Worm (Caenorhabditis elegans) whole organism, dauer: ENCODE measurements around the gene best-17.

Experiments used
- unc-62 ChIP-seq: sonication (generic microtip); optimal IDR thresholded peaks from 2 replicates; lab custom pipeline; 2017; ENCODE audit warnings: missing biosample characterization, missing genetic modification reagents, missing genetic modification characterization

best-17 gene

DNA sequence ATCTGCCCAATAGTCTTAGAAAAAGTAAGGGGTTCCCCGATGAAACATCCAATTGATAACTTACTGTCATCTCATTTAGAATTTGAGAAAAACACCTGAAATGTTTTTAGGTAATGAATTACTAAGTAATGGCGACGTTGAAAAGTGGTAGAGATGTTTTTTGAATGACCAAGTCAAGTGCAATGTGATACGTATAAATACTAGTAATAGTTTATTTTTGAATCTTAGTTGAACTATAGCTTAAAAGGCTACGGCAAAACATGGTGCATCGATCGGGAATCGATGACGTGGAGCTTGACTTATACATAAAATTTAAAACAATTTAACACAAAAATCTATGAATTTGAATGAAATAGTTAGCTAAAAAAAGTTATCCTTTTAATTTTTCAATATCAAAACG, at the start of gene best-17:
Gene best-17, minus strand, starts transcription at position 101 of the 400 bp plus-strand sequence.
- TF ChIP-seq unc-62 (GFP tag; lab: Kevin White, UChicago), result no peak

DNA sequence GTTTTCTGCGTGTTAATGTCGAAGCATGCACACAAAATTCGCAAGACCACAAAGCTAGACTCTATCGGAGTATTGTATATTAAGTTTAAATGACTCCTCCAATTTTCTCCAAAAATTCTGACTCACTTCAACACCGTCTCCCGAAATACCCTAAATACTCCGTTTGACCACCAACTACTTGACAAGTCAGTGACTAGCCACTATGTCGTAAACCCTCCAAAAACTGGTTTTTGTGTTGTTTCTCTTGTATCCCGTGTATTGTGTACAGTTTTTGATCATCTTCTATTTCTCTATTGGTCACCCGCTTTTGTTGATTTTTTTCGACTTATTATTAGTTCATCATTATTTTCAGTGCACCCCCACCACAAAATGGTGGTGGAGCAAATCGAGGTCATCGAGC, 48.9 kb upstream of the best-17 start, which contains the start of gene C09F5.1:
Gene C09F5.1, plus strand, starts transcription at position 353 of the 400 bp plus-strand sequence.
- no peak for TF ChIP-seq unc-62 (GFP tag; lab: Kevin White, UChicago)

DNA sequence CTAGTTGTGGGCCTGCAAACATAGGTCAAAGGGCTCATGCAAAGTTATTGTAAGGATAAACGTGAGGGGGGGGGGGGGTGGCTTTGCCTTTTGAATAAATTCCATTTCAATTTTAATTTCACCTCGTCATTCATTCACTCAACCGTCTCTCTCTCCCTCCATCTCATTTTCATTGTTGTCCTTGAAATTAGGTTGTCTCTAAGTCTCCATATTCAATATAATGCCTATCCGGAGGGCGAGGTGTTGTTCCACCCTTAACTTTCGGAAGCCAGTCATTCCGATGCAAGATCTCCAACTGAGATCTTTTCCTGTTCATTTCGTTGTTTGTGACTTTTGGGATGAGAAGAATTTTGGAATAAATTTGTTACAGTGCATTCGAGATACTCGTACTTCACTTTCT, 47.8 kb upstream of the best-17 start:
- no peak for TF ChIP-seq unc-62 (GFP tag; lab: Kevin White, UChicago)

DNA sequence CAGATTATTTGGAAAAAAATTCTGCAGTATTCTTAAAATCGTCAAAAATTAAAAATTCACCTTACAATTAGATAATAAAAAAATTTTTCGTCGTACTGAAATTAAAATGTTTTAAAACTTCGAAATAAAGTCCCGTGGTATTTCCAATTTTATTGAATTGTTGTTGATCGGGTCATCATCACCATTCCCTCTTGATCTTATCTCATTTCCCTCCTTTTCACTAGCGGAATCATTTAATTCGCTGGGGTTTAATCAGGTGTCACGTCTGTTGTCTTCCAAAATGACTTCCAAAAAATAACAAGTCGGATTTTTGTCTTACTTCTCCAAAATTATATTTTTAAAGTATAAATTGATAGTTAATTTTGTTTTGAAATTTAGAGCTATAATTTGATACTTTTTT, 47.2 kb upstream of the best-17 start:
- TF ChIP-seq unc-62 (GFP tag; lab: Kevin White, UChicago), result no peak

DNA sequence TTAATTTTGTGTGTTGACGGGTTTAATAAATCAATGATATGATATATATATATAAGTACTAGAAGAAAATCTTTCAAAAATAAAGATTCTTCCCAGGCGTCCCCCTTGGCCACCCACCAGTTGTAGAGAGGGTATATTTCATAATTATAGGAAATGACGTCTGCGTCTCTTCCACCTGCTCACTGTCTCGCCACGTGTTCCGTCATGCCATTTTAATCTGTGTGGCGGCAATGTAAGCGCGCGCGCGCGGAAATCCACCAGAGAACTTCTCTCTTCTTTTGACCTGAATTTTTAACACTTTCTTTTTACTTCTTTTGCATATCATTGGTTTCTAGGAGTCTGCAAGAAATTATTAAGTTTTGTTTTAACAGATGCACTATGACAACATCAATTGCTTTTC, 44.9 kb upstream of the best-17 start:
- TF ChIP-seq unc-62 (GFP tag; lab: Kevin White, UChicago), result no peak

DNA sequence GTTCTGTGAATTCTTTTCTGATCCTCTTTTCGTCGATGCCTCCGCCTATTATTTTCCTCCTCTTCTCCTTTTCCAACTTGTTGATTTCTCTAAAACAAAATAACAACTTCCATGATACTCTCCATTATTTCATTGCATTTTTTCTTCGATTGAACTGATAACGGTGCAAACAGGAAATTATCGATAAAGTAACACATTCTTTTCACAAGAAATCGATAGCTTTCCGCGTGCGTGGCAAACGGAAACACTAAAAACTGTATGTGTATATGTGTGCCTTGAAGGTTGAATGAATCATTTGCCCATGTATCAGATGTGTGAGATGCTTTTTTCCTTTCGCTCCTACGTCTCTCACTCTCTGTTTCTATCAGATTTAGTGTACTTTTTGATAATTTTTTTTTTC, 42.1 kb upstream of the best-17 start:
- no peak for TF ChIP-seq unc-62 (GFP tag; lab: Kevin White, UChicago)

DNA sequence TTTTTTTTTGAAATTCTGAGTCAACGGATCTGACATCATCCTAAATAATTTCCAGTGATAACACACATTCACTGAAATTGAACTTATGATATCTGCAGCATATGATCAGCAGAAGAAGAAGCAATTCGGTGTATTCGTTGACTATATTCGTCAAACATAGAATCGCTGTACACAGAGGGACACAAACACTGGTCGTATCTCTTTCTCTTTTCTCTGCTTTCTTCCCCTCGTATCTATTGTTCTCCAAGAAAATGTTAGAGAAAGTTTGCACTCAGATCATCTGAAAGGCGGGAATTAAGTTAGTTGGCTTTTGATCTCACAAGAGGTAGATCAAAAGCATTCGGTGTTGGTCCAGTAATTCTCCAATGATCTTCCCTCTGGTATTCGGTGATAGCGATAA, 41.1 kb upstream of the best-17 start:
- TF ChIP-seq unc-62 (GFP tag; lab: Kevin White, UChicago), result no peak

DNA sequence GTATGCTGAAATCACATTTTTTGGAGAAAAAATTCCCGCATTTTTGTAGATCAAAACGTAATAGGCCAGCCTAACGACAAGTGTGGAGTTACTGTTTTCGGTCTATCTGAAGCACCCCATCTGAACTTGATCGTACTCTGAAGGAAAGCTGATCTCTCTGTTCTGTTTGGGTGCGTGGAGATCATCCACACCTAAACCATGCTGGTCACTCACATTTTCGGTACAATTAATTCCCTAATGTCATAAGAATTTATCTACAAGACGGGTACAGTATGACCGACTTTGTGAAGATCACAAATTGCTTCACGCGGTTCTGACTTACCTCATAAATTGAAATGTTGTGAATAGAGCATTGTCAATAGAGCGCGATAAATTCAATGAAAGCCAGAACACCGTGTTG, 40.5 kb upstream of the best-17 start:
- TF ChIP-seq unc-62 (GFP tag; lab: Kevin White, UChicago), result no peak

DNA sequence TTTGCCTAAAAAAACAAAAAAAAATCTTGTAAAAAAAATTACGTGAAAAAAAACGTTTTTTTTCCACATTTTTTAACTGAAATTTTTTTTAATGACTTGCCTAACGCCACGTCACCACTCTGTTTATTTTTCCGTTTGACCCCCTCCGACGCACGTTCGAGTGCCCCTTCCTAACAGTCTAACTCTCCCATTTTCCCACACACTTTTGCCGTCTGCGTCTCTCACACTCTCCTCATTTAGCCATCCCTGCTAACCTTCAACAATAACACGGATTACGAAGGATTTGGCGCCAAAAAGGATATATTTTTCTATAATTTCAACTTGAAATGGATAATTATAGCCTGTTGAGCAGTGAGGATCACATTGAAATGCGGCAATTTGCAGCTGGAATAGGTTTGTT, 37.8 kb upstream of the best-17 start:
- TF ChIP-seq unc-62 (GFP tag; lab: Kevin White, UChicago), result no peak

DNA sequence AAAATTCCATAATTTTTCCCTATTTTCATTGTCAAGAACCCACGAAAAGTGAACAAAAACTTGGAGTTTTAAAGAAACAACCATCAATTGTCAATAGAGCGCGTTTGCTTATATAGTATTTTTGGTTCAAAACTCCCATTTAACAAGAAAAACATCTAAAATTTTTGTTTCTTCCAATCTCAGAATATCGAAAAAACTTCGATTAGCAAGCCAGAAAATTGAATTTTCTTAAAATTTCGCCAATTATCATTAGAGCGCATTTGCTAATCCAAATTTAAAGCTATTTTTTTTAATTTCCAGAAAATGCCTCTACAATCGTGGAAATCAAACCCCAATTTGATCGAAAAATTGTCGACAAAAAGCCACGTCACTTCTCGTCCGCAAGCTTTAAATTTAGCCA, 37.0 kb upstream of the best-17 start, which contains the start of gene orai-1:
Gene orai-1, plus strand, starts transcription at position 301 of the 400 bp plus-strand sequence.
- no peak for TF ChIP-seq unc-62 (GFP tag; lab: Kevin White, UChicago)

DNA sequence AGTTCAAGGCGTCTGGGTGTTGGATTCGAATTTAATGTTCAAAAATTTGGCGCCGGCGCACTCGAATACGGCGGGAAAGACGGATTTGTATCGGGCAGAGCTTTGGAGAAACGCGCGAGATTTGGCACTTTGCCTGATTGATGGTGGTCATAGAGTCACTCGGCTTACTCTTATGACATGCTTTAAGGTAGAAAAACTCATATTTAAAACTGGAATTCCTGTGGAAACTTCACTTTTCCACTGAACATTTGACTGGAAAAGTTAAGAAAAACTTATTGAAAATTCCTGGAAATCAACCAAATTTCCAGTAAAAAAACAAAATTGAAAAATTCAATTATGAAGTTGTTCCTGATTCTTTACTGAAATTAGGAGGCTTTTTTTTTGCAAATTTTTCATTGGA, 35.2 kb upstream of the best-17 start:
- no peak for TF ChIP-seq unc-62 (GFP tag; lab: Kevin White, UChicago)

DNA sequence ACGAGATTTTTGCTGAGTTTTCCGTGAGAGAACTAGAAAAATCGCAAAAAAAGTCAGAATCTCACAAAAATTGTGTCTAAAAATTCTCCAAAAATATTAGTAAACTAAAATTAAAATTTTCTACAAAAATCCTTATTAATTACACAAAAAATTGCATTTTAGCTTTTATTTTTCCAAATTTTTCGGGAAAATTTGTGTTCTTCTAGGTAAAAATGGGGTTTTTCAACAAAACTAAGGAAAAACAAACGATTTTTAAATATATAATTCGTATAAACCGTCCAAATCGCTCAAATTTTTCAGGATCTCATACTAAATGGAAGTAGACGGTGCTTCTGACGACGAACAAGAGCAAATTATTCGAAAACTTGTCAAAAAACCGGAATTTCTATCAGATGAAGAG, 32.3 kb upstream of the best-17 start, which contains the start of gene W06E11.1:
Gene W06E11.1, plus strand, starts transcription at position 301 of the 400 bp plus-strand sequence.
- TF ChIP-seq unc-62 (GFP tag; lab: Kevin White, UChicago), result no peak

DNA sequence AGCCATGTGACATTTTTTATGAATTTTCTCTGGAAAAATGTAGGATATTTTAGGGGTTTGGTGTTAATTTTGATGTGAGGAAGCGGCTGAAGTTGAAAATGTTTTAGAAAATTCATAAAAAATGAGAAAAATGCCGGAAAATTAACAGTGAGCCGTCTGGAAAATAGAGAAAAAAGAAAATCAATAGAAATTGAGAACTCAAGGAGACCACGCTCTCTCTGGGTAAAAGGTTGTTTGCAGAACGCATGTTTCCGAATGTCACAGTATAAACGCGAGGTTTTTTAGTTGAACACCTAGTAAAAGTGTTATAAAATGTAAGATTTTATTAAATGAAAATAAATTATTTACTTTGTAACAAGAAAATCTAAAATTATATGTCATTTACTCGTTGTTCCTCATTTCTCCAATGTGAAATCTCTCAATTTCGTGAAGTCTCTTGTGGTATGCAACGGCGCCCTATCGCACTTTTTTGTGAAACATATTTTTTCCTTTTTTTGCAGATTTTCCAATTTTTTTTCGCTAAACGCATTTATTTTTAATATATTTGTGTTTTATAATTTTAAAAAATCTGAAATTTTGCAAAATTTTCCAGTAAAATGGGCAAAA, 30.9 kb upstream of the best-17 start, which contains the start of the genes tag-266 and tag-267:
Gene tag-266, minus strand, starts transcription at position 29 of the 606 bp plus-strand sequence.
Gene tag-267, plus strand, starts transcription at position 593 of the 606 bp plus-strand sequence.
- no peak for TF ChIP-seq unc-62 (GFP tag; lab: Kevin White, UChicago)

DNA sequence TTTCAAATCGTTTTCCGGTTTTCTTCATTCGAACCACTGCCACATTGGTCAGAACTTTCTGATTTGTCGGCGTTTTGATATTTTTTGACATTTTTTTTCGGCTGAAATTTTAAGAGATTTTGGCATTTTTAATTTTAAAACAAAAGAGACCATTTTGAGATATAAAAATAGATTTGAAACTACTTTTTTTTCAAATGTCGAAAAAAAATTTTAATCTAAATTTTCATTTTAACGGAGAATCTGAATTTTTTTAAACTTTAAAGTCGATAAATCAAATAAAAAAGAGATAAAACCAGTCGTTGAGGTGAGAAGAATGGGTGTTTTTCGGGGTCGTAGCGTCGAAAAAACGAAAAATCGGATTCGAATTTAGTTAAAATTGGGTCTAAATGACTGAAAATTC, 28.9 kb upstream of the best-17 start, which contains the start of gene sbds-1:
Gene sbds-1, minus strand, starts transcription at position 101 of the 400 bp plus-strand sequence.
- TF ChIP-seq unc-62 (GFP tag; lab: Kevin White, UChicago), result no peak

DNA sequence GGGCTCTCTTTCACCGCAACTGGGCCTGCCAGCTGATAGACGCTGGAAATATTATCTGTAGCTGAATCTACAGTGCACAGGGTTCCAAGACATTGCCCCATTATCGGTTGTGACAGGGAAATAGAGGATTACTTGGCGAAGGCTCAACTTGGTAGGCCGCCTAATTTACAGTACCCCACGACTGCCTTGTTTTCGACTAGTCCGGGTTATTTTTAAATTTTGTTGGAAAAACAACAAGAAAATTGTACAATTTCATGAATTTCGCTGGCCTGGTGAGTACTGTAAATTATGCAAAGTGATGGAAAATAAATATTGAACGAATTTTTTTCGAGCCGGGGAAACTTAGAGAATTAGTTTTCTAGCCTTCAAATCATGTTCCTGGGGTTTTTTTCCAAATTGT, 26.6 kb upstream of the best-17 start, which contains the start of gene T19C3.7:
Gene T19C3.7, minus strand, starts transcription at position 101 of the 400 bp plus-strand sequence.
- no peak for TF ChIP-seq unc-62 (GFP tag; lab: Kevin White, UChicago)

DNA sequence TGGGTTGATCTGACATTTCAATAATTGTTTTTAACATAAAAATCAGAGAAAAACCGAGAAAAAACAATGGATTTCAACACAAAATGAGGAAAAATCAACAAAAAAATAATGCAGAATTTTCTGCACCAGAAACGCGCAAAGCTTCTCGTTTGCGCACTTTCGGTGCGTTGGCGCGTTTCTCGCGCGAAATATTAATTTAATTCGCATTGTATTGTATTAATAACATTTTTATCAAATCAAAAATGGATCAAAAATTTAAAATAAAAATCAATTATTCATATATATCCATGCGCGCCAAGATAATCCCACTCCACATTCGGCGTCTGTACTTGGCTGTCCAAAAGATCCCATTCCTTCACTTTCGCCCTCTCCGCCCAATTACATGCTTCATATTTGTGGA, 25.2 kb upstream of the best-17 start, which contains the start of gene fem-2:
Gene fem-2, minus strand, starts transcription at position 9 of the 400 bp plus-strand sequence.
- TF ChIP-seq unc-62 (GFP tag; lab: Kevin White, UChicago), result no peak

DNA sequence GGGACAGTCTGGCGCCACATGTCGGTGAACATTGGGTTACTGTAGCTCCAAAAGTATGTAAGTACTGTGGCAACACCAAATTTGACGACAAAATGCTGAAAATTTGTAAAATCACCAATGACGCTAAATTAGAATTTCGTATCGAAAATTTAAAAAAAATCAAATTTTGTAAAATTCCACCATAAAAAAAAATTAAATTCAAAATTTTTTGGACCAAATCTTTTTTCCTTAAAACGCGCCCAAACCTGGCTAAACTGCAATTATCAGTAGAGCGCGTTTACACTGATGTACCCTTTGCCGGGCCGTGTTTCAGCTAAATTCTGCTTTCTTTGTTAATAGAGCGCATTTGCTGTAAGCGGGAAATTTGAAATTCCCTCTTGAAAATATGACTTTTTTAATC, 22.0 kb upstream of the best-17 start, which contains the start of gene T19C3.6:
Gene T19C3.6, minus strand, starts transcription at position 101 of the 400 bp plus-strand sequence.
- TF ChIP-seq unc-62 (GFP tag; lab: Kevin White, UChicago), result no peak
